Worm (Caenorhabditis elegans): ENCODE data around the gene tofu-2.
"Not testable (repeated sequence)": the region's sequence is repeated elsewhere in the genome, so short reads cannot be mapped to it uniquely, and the experiment has no call there.

DNA sequence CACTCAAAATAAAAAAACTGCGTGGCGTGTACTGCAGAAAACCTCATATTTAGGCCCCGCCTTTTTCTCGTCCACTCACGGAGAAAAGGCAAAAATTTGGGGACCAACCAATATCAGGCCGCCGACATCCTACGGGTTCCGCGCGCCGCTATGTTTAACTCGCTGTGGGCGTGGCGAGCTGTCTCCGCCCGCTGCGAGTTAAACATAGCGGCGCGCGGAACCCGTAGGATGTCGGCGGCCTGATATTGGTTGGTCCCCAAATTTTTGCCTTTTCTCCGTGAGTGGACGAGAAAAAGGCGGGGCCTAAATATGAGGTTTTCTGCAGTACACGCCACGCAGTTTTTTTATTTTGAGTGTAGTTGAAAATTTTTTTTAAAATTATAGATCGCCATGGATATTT is 11.7 kb upstream of the tofu-2 start, which contains the start of gene tmem-258:
- TF ChIP-seq lin-32 (GFP tag; optimal IDR thresholded peaks at IDR 0.05); sem-2 (GFP tag; optimal IDR thresholded peaks at IDR 0.05); lin-13 (tag; optimal IDR thresholded peaks at IDR 0.05); ztf-11 (tag; optimal IDR thresholded peaks at IDR 0.05); nhr-28 (tag; optimal IDR thresholded peaks at IDR 0.05); mep-1 (tag; optimal IDR thresholded peaks at IDR 0.05); nhr-76 (tag; optimal IDR thresholded peaks at IDR 0.05); elt-1 (tag; optimal IDR thresholded peaks at IDR 0.05; ENCODE audit: borderline replicate concordance, insufficient read depth); zip-8 (tag; optimal IDR thresholded peaks at IDR 0.05): not testable (repeated sequence)

Data from whole organism, mixed stage, embryonic.